Worm (Caenorhabditis elegans) whole organism, L4 larva: ENCODE measurements around the gene srbc-44.
A peak's percentile ranks its signal among the peaks of the same experiment; 100 is the strongest.

Experiments
- D1046.2 ChIP-seq: fragments of 200-800 bp; sonication (Bioruptor generic); IDR thresholded peaks from 2 replicates; pipeline ENCODE4 v1.3.6; 2022; ENCODE audit warnings: missing genetic modification characterization, missing compliant biosample characterization
- F10B5.3 ChIP-seq: sonication (generic microtip); optimal IDR thresholded peaks from 2 replicates; lab custom pipeline; 2016; ENCODE audit warnings: mild to moderate bottlenecking, missing genetic modification characterization, missing compliant biosample characterization
- F37D6.2 ChIP-seq: sonication (generic microtip); optimal IDR thresholded peaks from 2 replicates; lab custom pipeline; 2016; ENCODE audit warnings: mild to moderate bottlenecking, missing genetic modification characterization, missing compliant biosample characterization
- Y105C5A.15 ChIP-seq: fragments of 200-800 bp; sonication (Bioruptor generic); IDR thresholded peaks from 2 replicates; pipeline ENCODE4 v1.3.6; 2022; ENCODE audit warnings: missing genetic modification characterization, missing compliant biosample characterization
- Y48G9A.11 ChIP-seq: fragments of 200-800 bp; sonication (Bioruptor generic); IDR thresholded peaks from 2 replicates; pipeline ENCODE4 v1.3.6; 2022; ENCODE audit warnings: missing genetic modification reagents, missing genetic modification characterization, missing compliant biosample characterization
- Y5F2A.4 ChIP-seq: fragments of 200-800 bp; sonication (Bioruptor generic); optimal IDR thresholded peaks from 2 replicates; lab custom pipeline; 2018; ENCODE audit warnings: mild to moderate bottlenecking, missing genetic modification characterization, missing compliant biosample characterization
- Y75B8A.6 ChIP-seq: fragments of 200-800 bp; sonication (Bioruptor generic); IDR thresholded peaks from 2 replicates; pipeline ENCODE4 v1.3.6; 2022; ENCODE audit warnings: missing genetic modification reagents, missing genetic modification characterization, missing compliant biosample characterization
- ZK337.2 ChIP-seq: fragments of 200-800 bp; sonication (Bioruptor generic); IDR thresholded peaks from 2 replicates; pipeline ENCODE4 v1.3.6; 2022; ENCODE audit warnings: missing genetic modification reagents, missing genetic modification characterization, missing compliant biosample characterization
- ZK546.5 ChIP-seq, 2 experiments: sonication (generic microtip); optimal IDR thresholded peaks; 2 replicates each; lab custom pipeline; 2017; ENCODE audit warnings: missing biosample characterization in 2 of 2, missing genetic modification characterization in 2 of 2
- attf-4 ChIP-seq: sonication (generic microtip); optimal IDR thresholded peaks from 3 replicates; lab custom pipeline; 2017; ENCODE audit warnings: missing biosample characterization, missing genetic modification characterization
- ceh-20 ChIP-seq: fragments of 200-800 bp; sonication (Bioruptor generic); IDR thresholded peaks from 2 replicates; pipeline ENCODE4 v1.3.6; 2022; ENCODE audit warnings: missing genetic modification reagents, missing genetic modification characterization, missing compliant biosample characterization
- ceh-44 ChIP-seq: fragments of 200-800 bp; sonication (Bioruptor generic); IDR thresholded peaks from 2 replicates; pipeline ENCODE4 v1.3.6; 2022; ENCODE audit warnings: missing genetic modification reagents, missing genetic modification characterization, missing compliant biosample characterization
- ctbp-1 ChIP-seq: fragments of 200-800 bp; sonication (Bioruptor generic); IDR thresholded peaks from 2 replicates; pipeline ENCODE4 v1.3.6; 2022; ENCODE audit warnings: missing genetic modification reagents, missing genetic modification characterization, missing compliant biosample characterization
- daf-16 ChIP-seq, 3 experiments: sonication (generic microtip); optimal IDR thresholded peaks; 2 replicates each; lab custom pipeline; 2016 to 2017; ENCODE audit warnings: missing genetic modification characterization in 3 of 3, missing genetic modification reagents in 3 of 3, mild to moderate bottlenecking in 2 of 3, missing compliant biosample characterization in 2 of 3, missing biosample characterization in 1 of 3, moderate library complexity in 1 of 3
- daf-19 ChIP-seq: fragments of 200-800 bp; sonication (Bioruptor generic); conservative IDR thresholded peaks from 2 replicates; pipeline ENCODE4 v1.3.6; 2022; ENCODE audit warnings: missing genetic modification characterization, missing compliant biosample characterization
- daf-8 ChIP-seq: fragments of 200-800 bp; sonication (Bioruptor generic); IDR thresholded peaks from 2 replicates; pipeline ENCODE4 v1.3.6; 2022; ENCODE audit warnings: missing genetic modification characterization, missing compliant biosample characterization
- dve-1 ChIP-seq: sonication (generic microtip); optimal IDR thresholded peaks from 2 replicates; lab custom pipeline; 2017; ENCODE audit warnings: antibody characterized with exemption, mild to moderate bottlenecking, missing genetic modification characterization, missing compliant biosample characterization; ENCODE audit not compliant: insufficient read depth
- gei-8 ChIP-seq: fragments of 200-800 bp; sonication (Bioruptor generic); optimal IDR thresholded peaks from 2 replicates; lab custom pipeline; 2018; ENCODE audit warnings: mild to moderate bottlenecking, missing genetic modification characterization, missing compliant biosample characterization
- hlh-11 ChIP-seq: fragments of 200-800 bp; sonication (Bioruptor generic); optimal IDR thresholded peaks from 2 replicates; lab custom pipeline; 2018; ENCODE audit warnings: mild to moderate bottlenecking, missing genetic modification characterization, missing compliant biosample characterization
- hmg-1.1 ChIP-seq: fragments of 200-800 bp; sonication (Bioruptor generic); IDR thresholded peaks from 2 replicates; pipeline ENCODE4 v1.3.6; 2022; ENCODE audit warnings: missing genetic modification reagents, missing genetic modification characterization, missing compliant biosample characterization
- lim-7 ChIP-seq: fragments of 200-800 bp; sonication (Bioruptor generic); IDR thresholded peaks from 2 replicates; pipeline ENCODE4 v1.3.6; 2022; ENCODE audit warnings: missing genetic modification characterization, missing compliant biosample characterization
- lin-1 ChIP-seq: fragments of 200-800 bp; sonication (Bioruptor generic); IDR thresholded peaks from 2 replicates; pipeline ENCODE4 v1.3.6; 2022; ENCODE audit warnings: missing genetic modification reagents, missing genetic modification characterization, missing compliant biosample characterization
- lin-15B ChIP-seq: fragments of 150-350 bp; sonication (generic microtip); optimal IDR thresholded peaks from 3 replicates; lab custom pipeline; 2014; ENCODE audit warnings: missing biosample characterization, missing genetic modification characterization
- lin-29 ChIP-seq: fragments of 200-800 bp; sonication (Bioruptor generic); IDR thresholded peaks from 2 replicates; pipeline ENCODE4 v1.3.6; 2022; ENCODE audit warnings: missing genetic modification reagents, missing genetic modification characterization, missing compliant biosample characterization
- lir-3 ChIP-seq: sonication (generic microtip); optimal IDR thresholded peaks from 2 replicates; lab custom pipeline; 2016; ENCODE audit warnings: mild to moderate bottlenecking, missing genetic modification characterization, missing compliant biosample characterization
- madf-9 ChIP-seq: fragments of 200-800 bp; sonication (Bioruptor generic); conservative IDR thresholded peaks from 2 replicates; pipeline ENCODE4 v1.3.6; 2022; ENCODE audit warnings: missing genetic modification reagents, missing genetic modification characterization, missing compliant biosample characterization
- mdt-29 ChIP-seq: fragments of 200-800 bp; sonication (Bioruptor generic); IDR thresholded peaks from 2 replicates; pipeline ENCODE4 v1.3.6; 2022; ENCODE audit warnings: missing genetic modification reagents, missing genetic modification characterization, missing compliant biosample characterization
- mep-1 ChIP-seq: fragments of 150-350 bp; sonication (generic microtip); optimal IDR thresholded peaks from 3 replicates; lab custom pipeline; 2014; ENCODE audit warnings: missing biosample characterization, missing genetic modification characterization
- mxl-3 ChIP-seq: fragments of 200-800 bp; sonication (Bioruptor generic); optimal IDR thresholded peaks from 2 replicates; lab custom pipeline; 2018; ENCODE audit warnings: mild to moderate bottlenecking, missing genetic modification characterization, missing compliant biosample characterization
- nhr-111 ChIP-seq: fragments of 200-800 bp; sonication (Bioruptor generic); optimal IDR thresholded peaks from 2 replicates; lab custom pipeline; 2018; ENCODE audit warnings: mild to moderate bottlenecking, missing genetic modification characterization, missing compliant biosample characterization
- nhr-237 ChIP-seq: sonication (generic microtip); optimal IDR thresholded peaks from 2 replicates; lab custom pipeline; 2017; ENCODE audit warnings: missing biosample characterization, missing genetic modification characterization
- nhr-28 ChIP-seq: fragments of 150-350 bp; optimal IDR thresholded peaks from 2 replicates; lab custom pipeline; 2014; ENCODE audit warnings: missing biosample characterization, missing genetic modification characterization
- nhr-48 ChIP-seq: sonication (generic microtip); optimal IDR thresholded peaks from 2 replicates; lab custom pipeline; 2016; ENCODE audit warnings: mild to moderate bottlenecking, missing genetic modification characterization, missing compliant biosample characterization
- nhr-6 ChIP-seq: fragments of 150-350 bp; optimal IDR thresholded peaks from 2 replicates; lab custom pipeline; 2014; ENCODE audit warnings: missing biosample characterization, missing genetic modification characterization
- nhr-76 ChIP-seq: fragments of 150-350 bp; optimal IDR thresholded peaks from 2 replicates; lab custom pipeline; 2014; ENCODE audit warnings: missing biosample characterization, missing genetic modification characterization
- pha-4 ChIP-seq, 2 experiments: fragments of 150-350 bp in 1 of 2; fragments of 200-800 bp in 1 of 2; sonication (Bioruptor generic) in 1 of 2; IDR thresholded peaks in 1 of 2; optimal IDR thresholded peaks in 1 of 2; 2 replicates each; pipeline versions ENCODE4 v1.3.6 to Lab custom; 2014 to 2022; ENCODE audit warnings: missing genetic modification characterization in 2 of 2, missing genetic modification reagents in 2 of 2, missing biosample characterization in 1 of 2, missing compliant biosample characterization in 1 of 2
- saeg-2 ChIP-seq: fragments of 200-800 bp; sonication (Bioruptor generic); IDR thresholded peaks from 2 replicates; pipeline ENCODE4 v1.3.6; 2022; ENCODE audit warnings: missing genetic modification reagents, missing genetic modification characterization, missing compliant biosample characterization
- sdz-12 ChIP-seq: fragments of 200-800 bp; sonication (Bioruptor generic); optimal IDR thresholded peaks from 2 replicates; lab custom pipeline; 2018; ENCODE audit warnings: mild to moderate bottlenecking, missing genetic modification characterization, missing compliant biosample characterization
- set-16 ChIP-seq: fragments of 200-800 bp; sonication (Bioruptor generic); IDR thresholded peaks from 2 replicates; pipeline ENCODE4 v1.3.6; 2022; ENCODE audit warnings: missing genetic modification reagents, missing genetic modification characterization, missing compliant biosample characterization
- snpc-1.2 ChIP-seq: fragments of 200-800 bp; sonication (Bioruptor generic); IDR thresholded peaks from 2 replicates; pipeline ENCODE4 v1.3.6; 2022; ENCODE audit warnings: missing genetic modification reagents, missing genetic modification characterization, missing compliant biosample characterization
- spr-3 ChIP-seq: fragments of 200-800 bp; sonication (Bioruptor generic); optimal IDR thresholded peaks from 2 replicates; lab custom pipeline; 2018; ENCODE audit warnings: mild to moderate bottlenecking, missing genetic modification characterization, missing compliant biosample characterization
- unc-130 ChIP-seq: sonication (generic microtip); optimal IDR thresholded peaks from 2 replicates; lab custom pipeline; 2016; ENCODE audit warnings: missing genetic modification reagents, missing genetic modification characterization, missing compliant biosample characterization
- unc-39 ChIP-seq: sonication (generic microtip); optimal IDR thresholded peaks from 2 replicates; lab custom pipeline; 2017; ENCODE audit warnings: missing biosample characterization, missing genetic modification characterization
- unc-62 ChIP-seq, 3 experiments: fragments of 150-350 bp in 1 of 3; sonication (generic microtip); optimal IDR thresholded peaks in 2 of 3; peaks in 1 of 3; 1 replicate in 1 of 3; 2 replicates in 2 of 3; lab custom pipeline; 2014 to 2017; ENCODE audit warnings: missing biosample characterization in 3 of 3, missing genetic modification characterization in 3 of 3, missing genetic modification reagents in 3 of 3, missing genotype in 1 of 3
- zag-1 ChIP-seq: fragments of 150-350 bp; optimal IDR thresholded peaks from 2 replicates; lab custom pipeline; 2014; ENCODE audit warnings: missing biosample characterization, missing genetic modification characterization
- zfp-2 ChIP-seq: sonication (generic microtip); optimal IDR thresholded peaks from 2 replicates; lab custom pipeline; 2016; ENCODE audit warnings: mild to moderate bottlenecking, missing genetic modification characterization, missing compliant biosample characterization
- zfp-3 ChIP-seq: fragments of 200-800 bp; sonication (Bioruptor generic); conservative IDR thresholded peaks from 2 replicates; pipeline ENCODE4 v1.3.6; 2022; ENCODE audit warnings: missing genetic modification reagents, missing genetic modification characterization, missing compliant biosample characterization
- zip-11 ChIP-seq: fragments of 200-800 bp; sonication (Bioruptor generic); IDR thresholded peaks from 2 replicates; pipeline ENCODE4 v1.3.6; 2022; ENCODE audit warnings: missing genetic modification characterization, missing compliant biosample characterization
- zip-2 ChIP-seq: fragments of 150-350 bp; optimal IDR thresholded peaks from 2 replicates; lab custom pipeline; 2014; ENCODE audit warnings: missing biosample characterization, missing genetic modification characterization

srbc-44 gene

ce11 chrV:12780248-12780647, 8.1 kb downstream of the srbc-44 start (continued):
- no peak for TF ChIP-seq ZK337.2 (GFP tag; lab: Robert Waterston, UW)
- peak; percentile 86 for TF ChIP-seq pha-4 (GFP tag; IDR thresholded peaks at IDR 0.05; lab: Robert Waterston, UW)
- no peak for TF ChIP-seq pha-4 (tag; optimal IDR thresholded peaks at IDR 0.05; lab: Kevin White, UChicago)
- peak; percentile 45 for TF ChIP-seq F10B5.3 (tag; lab: Kevin White, UChicago)
- TF ChIP-seq nhr-76 (tag; lab: Kevin White, UChicago) = no peak
- no peak for TF ChIP-seq unc-39 (tag; lab: Kevin White, UChicago)
- no peak; the same call in none of the 2 replicates for TF ChIP-seq snpc-1.2
- no peak for TF ChIP-seq mep-1 (tag; lab: Kevin White, UChicago)
- TF ChIP-seq ctbp-1 = peak; percentile 88
- peak; percentile 97 for TF ChIP-seq lim-7 (GFP tag; lab: Robert Waterston, UW)
- TF ChIP-seq lir-3 (tag; lab: Kevin White, UChicago) = peak; percentile 66
- TF ChIP-seq zfp-2 (tag; lab: Kevin White, UChicago) = peak; percentile 28
- peak; percentile 56 for TF ChIP-seq hlh-11 (tag; lab: Kevin White, UChicago)
- no peak for TF ChIP-seq nhr-237 (tag; lab: Kevin White, UChicago)
- no peak for TF ChIP-seq ZK546.5 (tag; optimal IDR thresholded peaks at IDR 0.05; lab: Kevin White, UChicago)
- peak; percentile 92 for TF ChIP-seq Y105C5A.15
- TF ChIP-seq daf-16 (GFP tag; optimal IDR thresholded peaks at IDR 0.05; lab: Kevin White, UChicago) = peak; percentile 22 to 62
- no peak for TF ChIP-seq daf-16 (tag; optimal IDR thresholded peaks at IDR 0.05; lab: Kevin White, UChicago)
- TF ChIP-seq gei-8 = peak; percentile 43
- TF ChIP-seq nhr-6 (tag; lab: Kevin White, UChicago) = peak; percentile 73
- TF ChIP-seq nhr-111 = peak; percentile 84
- TF ChIP-seq dve-1 (tag; lab: Kevin White, UChicago) = no peak
- peak; percentile 67 for TF ChIP-seq lin-29 (GFP tag; lab: Robert Waterston, UW)
- 0 out of 2 replicates have a peak, but pooled peaks have one; percentile 47 for TF ChIP-seq ceh-20
- peak; percentile 91 for TF ChIP-seq sdz-12 (GFP tag; lab: Kevin White, UChicago)
- TF ChIP-seq hmg-1.1 (GFP tag; lab: Robert Waterston, UW) = peak; percentile 90
- TF ChIP-seq daf-8 (GFP tag; lab: Robert Waterston, UW) = 0 out of 2 replicates have a peak, but pooled peaks have one; percentile 38
- peak; percentile 6 for TF ChIP-seq F37D6.2 (tag; lab: Kevin White, UChicago)
- no peak for TF ChIP-seq zag-1 (tag; lab: Kevin White, UChicago)
- TF ChIP-seq spr-3 (GFP tag; lab: Kevin White, UChicago) = peak; percentile 72
- no peak for TF ChIP-seq attf-4
- peak; percentile 70 for TF ChIP-seq mxl-3 (GFP tag; lab: Kevin White, UChicago)
- TF ChIP-seq daf-19 (GFP tag; lab: Robert Waterston, UW) = peak; percentile 77
- no peak for TF ChIP-seq zip-2 (tag; lab: Kevin White, UChicago)
- peak; percentile 87 for TF ChIP-seq D1046.2 (GFP tag; lab: Robert Waterston, UW)
- peak; percentile 55; the same call in 1 of the 2 replicates for TF ChIP-seq Y75B8A.6
- TF ChIP-seq set-16 (GFP tag; lab: Robert Waterston, UW) = no peak
- peak; percentile 85 for TF ChIP-seq Y48G9A.11 (GFP tag; lab: Robert Waterston, UW)
- peak; percentile 88 for TF ChIP-seq madf-9
- no peak for TF ChIP-seq lin-15B (tag; lab: Kevin White, UChicago)
- peak; percentile 57 for TF ChIP-seq unc-130
- peak; percentile 65; the same call in 1 of the 2 replicates for TF ChIP-seq ceh-44 (GFP tag; lab: Robert Waterston, UW)
- TF ChIP-seq Y5F2A.4 (GFP tag; lab: Kevin White, UChicago) = peak; percentile 15
- peak; percentile 21 for TF ChIP-seq nhr-28
- TF ChIP-seq unc-62 (GFP tag; optimal IDR thresholded peaks at IDR 0.05 in 1 of 2; lab: Kevin White, UChicago) = peak in 1 of 2 experiments; percentile 80
- TF ChIP-seq unc-62 (tag; optimal IDR thresholded peaks at IDR 0.05; lab: Kevin White, UChicago) = no peak
- peak; percentile 86 for TF ChIP-seq lin-1 (GFP tag; lab: Robert Waterston, UW)
- peak; percentile 75 for TF ChIP-seq zip-11
- TF ChIP-seq mdt-29 = 0 out of 2 replicates have a peak, but pooled peaks have one; percentile 47
- 0 out of 2 replicates have a peak, but pooled peaks have one; percentile 21 for TF ChIP-seq saeg-2 (GFP tag; lab: Robert Waterston, UW)
- TF ChIP-seq zfp-3 = peak; percentile 67
- peak; percentile 0 for TF ChIP-seq nhr-48 (tag; lab: Kevin White, UChicago)
